Worm (Caenorhabditis elegans) whole organism, L2 larva: Measurements from ENCODE around the gene Y50D7A.10.

ENCODE experiments used
- ZK546.5 ChIP-seq: sonication (generic microtip); optimal IDR thresholded peaks from 2 replicates; lab custom pipeline; 2017; ENCODE audit warnings: missing biosample characterization, missing genetic modification characterization
- blmp-1 ChIP-seq: sonication (generic microtip); optimal IDR thresholded peaks from 2 replicates; lab custom pipeline; 2017; ENCODE audit warnings: missing genetic modification characterization, mild to moderate bottlenecking, missing compliant biosample characterization, antibody characterized with exemption, moderate library complexity; ENCODE audit not compliant: insufficient read depth
- dmd-4 ChIP-seq: sonication (generic microtip); optimal IDR thresholded peaks from 2 replicates; lab custom pipeline; 2017; ENCODE audit warnings: missing biosample characterization, missing genetic modification characterization
- egl-27 ChIP-seq: sonication (generic microtip); optimal IDR thresholded peaks from 3 replicates; lab custom pipeline; 2017; ENCODE audit warnings: missing biosample characterization, missing genetic modification reagents, missing genetic modification characterization
- lin-39 ChIP-seq: fragments of 150-350 bp; optimal IDR thresholded peaks from 2 replicates; lab custom pipeline; 2014; ENCODE audit warnings: missing biosample characterization, missing genetic modification reagents, missing genetic modification characterization
- nhr-10 ChIP-seq: sonication (generic microtip); optimal IDR thresholded peaks from 2 replicates; lab custom pipeline; 2017; ENCODE audit warnings: missing biosample characterization, missing genetic modification characterization

DNA sequence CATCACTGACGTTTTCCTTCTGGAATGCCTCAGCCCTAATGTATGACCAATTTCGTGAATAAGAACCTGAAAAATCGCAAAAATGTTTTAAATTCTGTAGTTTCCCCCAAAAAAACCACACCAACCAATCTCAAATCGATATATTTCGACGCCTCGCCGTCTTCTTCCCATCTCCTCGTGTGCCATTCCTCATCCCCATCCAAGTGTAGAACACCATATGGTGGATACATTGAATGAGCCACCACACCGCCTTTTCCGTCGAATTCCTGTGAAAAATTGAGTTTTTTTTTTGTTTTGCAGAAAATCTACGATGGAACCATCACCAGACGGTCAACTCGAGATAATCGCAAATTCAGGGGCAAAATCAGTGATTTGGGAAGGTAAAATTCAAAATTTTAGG is 22.9 kb upstream of the Y50D7A.10 start, which contains the start of gene Y50D7A.1:
- TF ChIP-seq dmd-4 (tag; lab: Kevin White, UChicago) (no peak), egl-27 (tag; lab: Kevin White, UChicago) (no peak), lin-39 (tag; lab: Kevin White, UChicago) (no peak), ZK546.5 (tag; lab: Kevin White, UChicago) (no peak), nhr-10 (no peak), blmp-1 (no peak)
